Fruit fly (Drosophila melanogaster) whole organism, embryonic: ENCODE results near the gene CG43051.
A peak's percentile ranks its signal among the peaks of the same experiment; 100 is the strongest.

Source experiments
- Aef1 ChIP-seq: fragments of 200-800 bp; sonication (Bioruptor generic); IDR thresholded peaks from 3 replicates; pipeline ENCODE4 v1.3.6; 2022; ENCODE audit warnings: missing biosample characterization, missing genetic modification characterization
- Asciz ChIP-seq: fragments of 200-800 bp; sonication (Bioruptor generic); optimal IDR thresholded peaks from 2 replicates; lab custom pipeline; 2017; ENCODE audit warnings: missing biosample characterization, mild to moderate bottlenecking, missing genetic modification characterization, missing genetic modification reagents
- CG10543 ChIP-seq: fragments of 200-800 bp; sonication (Bioruptor generic); optimal IDR thresholded peaks from 3 replicates; lab custom pipeline; 2017; ENCODE audit warnings: missing biosample characterization, mild to moderate bottlenecking, missing genetic modification characterization, moderate library complexity
- CG10959 ChIP-seq: fragments of 200-800 bp; sonication (Bioruptor generic); IDR thresholded peaks from 2 replicates; pipeline ENCODE4 v1.3.6; 2022; ENCODE audit warnings: missing biosample characterization, missing genetic modification characterization
- CG12391 ChIP-seq: fragments of 200-800 bp; sonication (Bioruptor generic); optimal IDR thresholded peaks from 3 replicates; lab custom pipeline; 2018; ENCODE audit warnings: missing biosample characterization, mild to moderate bottlenecking, missing genetic modification characterization, moderate library complexity
- CG12659 ChIP-seq: fragments of 200-800 bp; sonication (Bioruptor generic); optimal IDR thresholded peaks from 3 replicates; lab custom pipeline; 2017; ENCODE audit warnings: mild to moderate bottlenecking, missing biosample characterization, missing genetic modification reagents, missing genetic modification characterization
- CG14014 ChIP-seq: fragments of 200-800 bp; sonication (Bioruptor generic); IDR thresholded peaks from 2 replicates; pipeline ENCODE4 v1.3.6; 2022; ENCODE audit warnings: missing biosample characterization, missing genetic modification characterization
- CG17612 ChIP-seq: fragments of 200-800 bp; sonication (Bioruptor generic); IDR thresholded peaks from 2 replicates; pipeline ENCODE4 v1.3.6; 2022; ENCODE audit warnings: missing biosample characterization, missing genetic modification characterization
- CG18011 ChIP-seq: fragments of 200-800 bp; sonication (Bioruptor generic); optimal IDR thresholded peaks from 2 replicates; lab custom pipeline; 2017; ENCODE audit warnings: missing biosample characterization, missing genetic modification characterization, mild to moderate bottlenecking, moderate library complexity, missing genotype
- CG18599 ChIP-seq: fragments of 200-800 bp; sonication (Bioruptor generic); optimal IDR thresholded peaks from 3 replicates; lab custom pipeline; 2017; ENCODE audit warnings: missing biosample characterization, missing genetic modification characterization, mild to moderate bottlenecking, moderate library complexity, missing genetic modification reagents
- CG2199 ChIP-seq: fragments of 200-800 bp; sonication (Bioruptor generic); IDR thresholded peaks from 3 replicates; pipeline ENCODE4 v1.3.6; 2022; ENCODE audit warnings: missing biosample characterization, missing genetic modification characterization
- CG30431 ChIP-seq: fragments of 200-800 bp; sonication (Bioruptor generic); optimal IDR thresholded peaks from 2 replicates; lab custom pipeline; 2017; ENCODE audit warnings: missing biosample characterization, missing genetic modification characterization
- CG33557 ChIP-seq: fragments of 200-800 bp; sonication (Bioruptor generic); optimal IDR thresholded peaks from 2 replicates; lab custom pipeline; 2019; ENCODE audit warnings: missing biosample characterization, mild to moderate bottlenecking, missing genetic modification characterization, moderate library complexity
- CG3995 ChIP-seq: fragments of 200-800 bp; sonication (Bioruptor generic); optimal IDR thresholded peaks from 3 replicates; lab custom pipeline; 2016; ENCODE audit warnings: missing biosample characterization, missing genetic modification characterization
- CG4854 ChIP-seq: fragments of 200-800 bp; sonication (Bioruptor generic); optimal IDR thresholded peaks from 2 replicates; lab custom pipeline; 2016; ENCODE audit warnings: missing biosample characterization, missing genetic modification characterization, inconsistent platforms
- CG6765 ChIP-seq: fragments of 200-800 bp; sonication (Bioruptor generic); optimal IDR thresholded peaks from 3 replicates; lab custom pipeline; 2017; ENCODE audit warnings: missing biosample characterization, mild to moderate bottlenecking, missing genetic modification characterization
- CG7928 ChIP-seq: fragments of 200-800 bp; sonication (Bioruptor generic); optimal IDR thresholded peaks from 2 replicates; lab custom pipeline; 2017; ENCODE audit warnings: missing biosample characterization, mild to moderate bottlenecking, missing genetic modification characterization
- Camta ChIP-seq: fragments of 200-800 bp; sonication (Bioruptor generic); optimal IDR thresholded peaks from 2 replicates; lab custom pipeline; 2016; ENCODE audit warnings: missing biosample characterization, missing genetic modification characterization
- Fer1 ChIP-seq: fragments of 200-800 bp; sonication (Bioruptor generic); optimal IDR thresholded peaks from 2 replicates; lab custom pipeline; 2017; ENCODE audit warnings: missing biosample characterization, mild to moderate bottlenecking, missing genetic modification characterization
- GATAe ChIP-seq: fragments of 200-800 bp; sonication (Bioruptor generic); conservative IDR thresholded peaks from 2 replicates; pipeline ENCODE4 v1.3.6; 2022; ENCODE audit warnings: missing biosample characterization, missing genetic modification characterization
- Gug ChIP-seq: fragments of 200-800 bp; sonication (Bioruptor generic); IDR thresholded peaks from 4 replicates; pipeline ENCODE4 v1.3.6; 2022; ENCODE audit warnings: missing biosample characterization, missing genetic modification characterization
- HHEX ChIP-seq: fragments of 200-800 bp; sonication (Bioruptor generic); optimal IDR thresholded peaks from 3 replicates; lab custom pipeline; 2017; ENCODE audit warnings: missing biosample characterization, mild to moderate bottlenecking, missing genetic modification characterization, missing genetic modification reagents
- HmgZ ChIP-seq: fragments of 200-800 bp; sonication (Bioruptor generic); optimal IDR thresholded peaks from 2 replicates; lab custom pipeline; 2018; ENCODE audit warnings: missing biosample characterization, mild to moderate bottlenecking, missing genetic modification characterization
- Hmr ChIP-seq: fragments of 200-800 bp; sonication (Bioruptor generic); optimal IDR thresholded peaks from 3 replicates; lab custom pipeline; 2017; ENCODE audit warnings: mild to moderate bottlenecking, missing biosample characterization, missing genetic modification reagents, missing genetic modification characterization
- MBD-R2 ChIP-seq: fragments of 200-800 bp; sonication (Bioruptor generic); IDR thresholded peaks from 2 replicates; pipeline ENCODE4 v1.3.6; 2022; ENCODE audit warnings: missing biosample characterization, missing genetic modification characterization
- NfI ChIP-seq: fragments of 200-800 bp; sonication (Bioruptor generic); optimal IDR thresholded peaks from 3 replicates; lab custom pipeline; 2018; ENCODE audit warnings: missing biosample characterization, mild to moderate bottlenecking, missing genetic modification characterization, moderate library complexity
- Pdp1 ChIP-seq, 2 experiments: fragments of 200-800 bp; sonication (Bioruptor generic); optimal IDR thresholded peaks; 3 replicates each; lab custom pipeline; 2016; ENCODE audit warnings: missing biosample characterization in 2 of 2, missing genetic modification characterization in 2 of 2, mild to moderate bottlenecking in 1 of 2, moderate library complexity in 1 of 2
- ash1 ChIP-seq: fragments of 200-800 bp; sonication (Bioruptor generic); optimal IDR thresholded peaks from 2 replicates; lab custom pipeline; 2018; ENCODE audit warnings: missing biosample characterization, mild to moderate bottlenecking, missing genetic modification characterization
- chinmo ChIP-seq: fragments of 200-800 bp; sonication (Bioruptor generic); IDR thresholded peaks from 4 replicates; pipeline ENCODE4 v1.3.6; 2022; ENCODE audit warnings: missing biosample characterization, missing genetic modification characterization; ENCODE audit not compliant: partially characterized antibody
- ci ChIP-seq: fragments of 200-800 bp; sonication (Bioruptor generic); IDR thresholded peaks from 3 replicates; pipeline ENCODE4 v1.3.6; 2022; ENCODE audit warnings: missing biosample characterization, missing genetic modification characterization
- crc ChIP-seq: fragments of 200-800 bp; sonication (Bioruptor generic); optimal IDR thresholded peaks from 2 replicates; lab custom pipeline; 2016; ENCODE audit warnings: missing biosample characterization, missing genetic modification characterization
- croc ChIP-seq: fragments of 200-800 bp; sonication (Bioruptor generic); conservative IDR thresholded peaks from 3 replicates; pipeline ENCODE4 v1.3.6; 2022; ENCODE audit warnings: missing biosample characterization, missing genetic modification characterization
- cwo ChIP-seq: fragments of 200-800 bp; sonication (Bioruptor generic); optimal IDR thresholded peaks from 3 replicates; lab custom pipeline; 2017; ENCODE audit warnings: missing biosample characterization, missing genetic modification characterization, mild to moderate bottlenecking, moderate library complexity, missing genetic modification reagents
- insv ChIP-seq, 2 experiments: fragments of 200-800 bp; sonication (Bioruptor generic); optimal IDR thresholded peaks; 3 replicates each; lab custom pipeline; 2016 to 2018; ENCODE audit warnings: missing biosample characterization in 2 of 2, missing genetic modification characterization in 2 of 2
- lab ChIP-seq: fragments of 200-800 bp; sonication (Bioruptor generic); optimal IDR thresholded peaks from 3 replicates; lab custom pipeline; 2017; ENCODE audit warnings: missing biosample characterization, missing genetic modification characterization, mild to moderate bottlenecking, moderate library complexity, missing genetic modification reagents
- lmd ChIP-seq: fragments of 200-800 bp; sonication (Bioruptor generic); IDR thresholded peaks from 2 replicates; pipeline ENCODE4 v1.3.6; 2022; ENCODE audit warnings: missing biosample characterization, missing genetic modification characterization
- nmo ChIP-seq: fragments of 200-800 bp; sonication (Bioruptor generic); optimal IDR thresholded peaks from 2 replicates; lab custom pipeline; 2018; ENCODE audit warnings: missing biosample characterization, mild to moderate bottlenecking, missing genetic modification characterization, moderate library complexity
- peb ChIP-seq: fragments of 200-800 bp; sonication (Bioruptor generic); IDR thresholded peaks from 2 replicates; pipeline ENCODE4 v1.3.6; 2022; ENCODE audit warnings: missing biosample characterization, missing genetic modification characterization
- phol ChIP-seq: fragments of 200-800 bp; sonication (Bioruptor generic); optimal IDR thresholded peaks from 3 replicates; lab custom pipeline; 2018; ENCODE audit warnings: missing biosample characterization, mild to moderate bottlenecking, missing genetic modification characterization, moderate library complexity
- pzg ChIP-seq: fragments of 200-800 bp; sonication (Bioruptor generic); optimal IDR thresholded peaks from 3 replicates; lab custom pipeline; 2018; ENCODE audit warnings: missing biosample characterization, mild to moderate bottlenecking, missing genetic modification characterization, moderate library complexity
- sens ChIP-seq: fragments of 200-800 bp; sonication (Bioruptor generic); peaks from one replicate; lab custom pipeline; 2016; ENCODE audit warnings: missing biosample characterization, missing genetic modification characterization
- sqz ChIP-seq: fragments of 200-800 bp; sonication (Bioruptor generic); optimal IDR thresholded peaks from 3 replicates; lab custom pipeline; 2018; ENCODE audit warnings: missing biosample characterization, mild to moderate bottlenecking, missing genetic modification characterization
- sug ChIP-seq: fragments of 200-800 bp; optimal IDR thresholded peaks from 2 replicates; lab custom pipeline; 2019; ENCODE audit warnings: missing biosample characterization, mild to moderate bottlenecking, missing genetic modification characterization, moderate library complexity

The CG43051 gene

dm6 chr2L:12473583-12473982, 34.2 kb upstream of the CG43051 start (continued):
- peak; percentile 35 for TF ChIP-seq HHEX
- TF ChIP-seq cwo (GFP tag; lab: Kevin White, UChicago) = peak; percentile 13
- TF ChIP-seq CG17612 (GFP tag; lab: Robert Waterston, UW) = no peak
- TF ChIP-seq peb (GFP tag; lab: Robert Waterston, UW) = no peak
- no peak for TF ChIP-seq phol
- TF ChIP-seq lab (GFP tag; lab: Kevin White, UChicago) = peak; percentile 53
- no peak for TF ChIP-seq Asciz (GFP tag; lab: Kevin White, UChicago)
- no peak for TF ChIP-seq croc
- no peak; the same call in 1 of the 2 replicates for TF ChIP-seq CG14014
- TF ChIP-seq CG4854 (GFP tag; lab: Kevin White, UChicago) = no peak
- no peak for TF ChIP-seq CG30431 (GFP tag; lab: Kevin White, UChicago)
- peak; percentile 6 for TF ChIP-seq Fer1 (GFP tag; lab: Kevin White, UChicago)
- TF ChIP-seq GATAe = 0 out of 2 replicates have a peak, but pooled peaks have one; percentile 16
- no peak for TF ChIP-seq Gug (GFP tag; lab: Robert Waterston, UW)
- no peak for TF ChIP-seq Camta (GFP tag; lab: Kevin White, UChicago)
- no peak for TF ChIP-seq CG3995 (GFP tag; lab: Kevin White, UChicago)
- peak; percentile 85 for TF ChIP-seq CG2199
- TF ChIP-seq CG7928 = peak; percentile 13
- TF ChIP-seq insv (GFP tag; optimal IDR thresholded peaks at IDR 0.05; lab: Kevin White, UChicago) = no peak
- TF ChIP-seq Aef1 (GFP tag; lab: Robert Waterston, UW) = no peak
- no peak for TF ChIP-seq lmd (GFP tag; lab: Robert Waterston, UW)
- no peak for TF ChIP-seq crc
- no peak for TF ChIP-seq sens (GFP tag; lab: Kevin White, UChicago)
- no peak for TF ChIP-seq CG12659 (GFP tag; lab: Kevin White, UChicago)
- TF ChIP-seq pzg (GFP tag; lab: Kevin White, UChicago) = no peak
- no peak for TF ChIP-seq ash1
- TF ChIP-seq sug = peak; percentile 33
- TF ChIP-seq CG10543 = peak; percentile 6
- TF ChIP-seq CG6765 = peak; percentile 18
- no peak for TF ChIP-seq CG33557 (GFP tag; lab: Kevin White, UChicago)
- TF ChIP-seq CG12391 (tag; lab: Kevin White, UChicago) = no peak
- TF ChIP-seq Pdp1 (GFP tag; optimal IDR thresholded peaks at IDR 0.05; lab: Kevin White, UChicago) = peak in 1 of 2 experiments; percentile 88
- no peak for TF ChIP-seq nmo (GFP tag; lab: Kevin White, UChicago)
- no peak for TF ChIP-seq HmgZ
- no peak for TF ChIP-seq NfI (GFP tag; lab: Kevin White, UChicago)
- no peak for TF ChIP-seq sqz (GFP tag; lab: Kevin White, UChicago)
- TF ChIP-seq CG18011 = no peak
- peak; percentile 25; the same call in 1 of the 3 replicates for TF ChIP-seq ci (GFP tag; lab: Robert Waterston, UW)
- peak; percentile 34 for TF ChIP-seq CG18599
- no peak for TF ChIP-seq chinmo (GFP tag; lab: Robert Waterston, UW)
- no peak for TF ChIP-seq CG10959 (GFP tag; lab: Robert Waterston, UW)
- no peak; the same call in 1 of the 2 replicates for TF ChIP-seq MBD-R2 (GFP tag; lab: Robert Waterston, UW)
- peak; percentile 17 for TF ChIP-seq Hmr
